Worm (Caenorhabditis elegans) whole organism, early embryonic: ENCODE measurements around the gene otpl-5.

Source experiments
- B0310.2 ChIP-seq: sonication (generic microtip); optimal IDR thresholded peaks from 2 replicates; lab custom pipeline; 2016; ENCODE audit warnings: mild to moderate bottlenecking, missing genetic modification characterization, missing compliant biosample characterization
- F13C5.2 ChIP-seq: sonication (generic microtip); optimal IDR thresholded peaks from 2 replicates; lab custom pipeline; 2017; ENCODE audit warnings: mild to moderate bottlenecking, missing genetic modification characterization, inconsistent platforms, missing compliant biosample characterization
- ama-1 ChIP-seq: fragments of 150-350 bp; optimal IDR thresholded peaks from 2 replicates; lab custom pipeline; 2014
- flt-1 ChIP-seq: fragments of 200-800 bp; sonication (Bioruptor generic); IDR thresholded peaks from 2 replicates; pipeline ENCODE4 v1.3.6; 2022; ENCODE audit warnings: missing genetic modification characterization, missing compliant biosample characterization
- hmbx-1 ChIP-seq: sonication (generic microtip); optimal IDR thresholded peaks from 2 replicates; lab custom pipeline; 2016; ENCODE audit warnings: mild to moderate bottlenecking, missing genetic modification characterization, missing compliant biosample characterization
- hnd-1 ChIP-seq: sonication (generic microtip); optimal IDR thresholded peaks from 2 replicates; lab custom pipeline; 2016; ENCODE audit warnings: missing genetic modification characterization, missing compliant biosample characterization
- tra-4 ChIP-seq: sonication (generic microtip); optimal IDR thresholded peaks from 2 replicates; lab custom pipeline; 2017; ENCODE audit warnings: missing genetic modification characterization, missing compliant biosample characterization

ce11 chrV:8565075-8565474 is 35.8 kb downstream of the otpl-5 start, which contains the start of gene F25G6.8:
- TF ChIP-seq tra-4 (tag; lab: Kevin White, UChicago) (no peak), B0310.2 (tag; lab: Kevin White, UChicago) (no peak), ama-1 (no peak), flt-1 (no peak), F13C5.2 (tag; lab: Kevin White, UChicago) (no peak), hmbx-1 (tag; lab: Kevin White, UChicago) (no peak), hnd-1 (tag; lab: Kevin White, UChicago) (no peak)
